Worm (Caenorhabditis elegans) whole organism, early embryonic: ENCODE results near the gene T02C1.2.

Source experiments
- B0310.2 ChIP-seq: sonication (generic microtip); optimal IDR thresholded peaks from 2 replicates; lab custom pipeline; 2016; ENCODE audit warnings: mild to moderate bottlenecking, missing genetic modification characterization, missing compliant biosample characterization
- F13C5.2 ChIP-seq: sonication (generic microtip); optimal IDR thresholded peaks from 2 replicates; lab custom pipeline; 2017; ENCODE audit warnings: mild to moderate bottlenecking, missing genetic modification characterization, inconsistent platforms, missing compliant biosample characterization
- aly-1 ChIP-seq: sonication (generic microtip); optimal IDR thresholded peaks from 2 replicates; lab custom pipeline; 2016; ENCODE audit warnings: missing genetic modification characterization, missing compliant biosample characterization
- ama-1 ChIP-seq: fragments of 150-350 bp; optimal IDR thresholded peaks from 2 replicates; lab custom pipeline; 2014
- ceh-13 ChIP-seq: fragments of 200-800 bp; sonication (Bioruptor generic); optimal IDR thresholded peaks from 2 replicates; lab custom pipeline; 2018; ENCODE audit warnings: mild to moderate bottlenecking, missing genetic modification characterization, missing compliant biosample characterization
- ceh-36 ChIP-seq: sonication (generic microtip); optimal IDR thresholded peaks from 2 replicates; lab custom pipeline; 2016; ENCODE audit warnings: missing genetic modification characterization, inconsistent platforms, missing compliant biosample characterization
- ets-7 ChIP-seq: sonication (generic microtip); optimal IDR thresholded peaks from 2 replicates; lab custom pipeline; 2016; ENCODE audit warnings: missing genotype, missing genetic modification characterization, missing compliant biosample characterization
- flt-1 ChIP-seq: fragments of 200-800 bp; sonication (Bioruptor generic); IDR thresholded peaks from 2 replicates; pipeline ENCODE4 v1.3.6; 2022; ENCODE audit warnings: missing genetic modification characterization, missing compliant biosample characterization
- hmbx-1 ChIP-seq: sonication (generic microtip); optimal IDR thresholded peaks from 2 replicates; lab custom pipeline; 2016; ENCODE audit warnings: mild to moderate bottlenecking, missing genetic modification characterization, missing compliant biosample characterization
- hmg-4 ChIP-seq: fragments of 200-800 bp; sonication (Bioruptor generic); optimal IDR thresholded peaks from 2 replicates; lab custom pipeline; 2018; ENCODE audit warnings: mild to moderate bottlenecking, missing genetic modification characterization, missing compliant biosample characterization
- hnd-1 ChIP-seq: sonication (generic microtip); optimal IDR thresholded peaks from 2 replicates; lab custom pipeline; 2016; ENCODE audit warnings: missing genetic modification characterization, missing compliant biosample characterization
- pes-1 ChIP-seq: fragments of 200-800 bp; sonication (Bioruptor generic); IDR thresholded peaks from 2 replicates; pipeline ENCODE4 v1.3.6; 2022; ENCODE audit warnings: missing genetic modification reagents, missing genetic modification characterization, missing compliant biosample characterization
- scrt-1 ChIP-seq: fragments of 200-800 bp; sonication (Bioruptor generic); IDR thresholded peaks from 2 replicates; pipeline ENCODE4 v1.3.6; 2022; ENCODE audit warnings: missing genetic modification characterization, missing compliant biosample characterization
- sea-1 ChIP-seq: fragments of 200-800 bp; sonication (Bioruptor generic); conservative IDR thresholded peaks from 2 replicates; pipeline ENCODE4 v1.3.6; 2022; ENCODE audit warnings: missing genetic modification characterization, missing compliant biosample characterization
- tbx-11 ChIP-seq: fragments of 200-800 bp; sonication (Bioruptor generic); IDR thresholded peaks from 2 replicates; pipeline ENCODE4 v1.3.6; 2022; ENCODE audit warnings: missing genetic modification characterization, missing compliant biosample characterization
- tbx-37 ChIP-seq: fragments of 200-800 bp; sonication (Bioruptor generic); conservative IDR thresholded peaks from 2 replicates; pipeline ENCODE4 v1.3.6; 2022; ENCODE audit warnings: missing genetic modification reagents, missing genetic modification characterization, missing compliant biosample characterization
- tra-4 ChIP-seq: sonication (generic microtip); optimal IDR thresholded peaks from 2 replicates; lab custom pipeline; 2017; ENCODE audit warnings: missing genetic modification characterization, missing compliant biosample characterization

The T02C1.2 gene

ce11 chrIII:9250729-9251128 lies at the start of gene T02C1.2:
T02C1.2 (plus strand) TSS chrIII:9251029.
- TF ChIP-seq flt-1 (no peak), aly-1 (tag; lab: Kevin White, UChicago) (no peak), hnd-1 (tag; lab: Kevin White, UChicago) (no peak), ama-1 (lab: Kevin White, UChicago) (no peak), hmg-4 (GFP tag; lab: Kevin White, UChicago) (no peak), scrt-1 (no peak), ets-7 (tag; lab: Kevin White, UChicago) (no peak), F13C5.2 (tag; lab: Kevin White, UChicago) (no peak)

- no peak for TF ChIP-seq tbx-11 (GFP tag; lab: Robert Waterston, UW)
- TF ChIP-seq tra-4 (tag; lab: Kevin White, UChicago) = no peak
- TF ChIP-seq ceh-36 (tag; lab: Kevin White, UChicago) = no peak
- TF ChIP-seq aly-1 (tag; lab: Kevin White, UChicago) = no peak
- TF ChIP-seq ets-7 (tag; lab: Kevin White, UChicago) = no peak
- TF ChIP-seq pes-1 (GFP tag; lab: Robert Waterston, UW) = no peak
- no peak for TF ChIP-seq hmg-4 (GFP tag; lab: Kevin White, UChicago)
- TF ChIP-seq scrt-1 = no peak
- TF ChIP-seq hnd-1 (tag; lab: Kevin White, UChicago) = no peak
- TF ChIP-seq flt-1 = no peak
- no peak for TF ChIP-seq ceh-13 (GFP tag; lab: Kevin White, UChicago)
- no peak for TF ChIP-seq tbx-37
- TF ChIP-seq hmbx-1 (tag; lab: Kevin White, UChicago) = no peak
- no peak for TF ChIP-seq ama-1 (lab: Kevin White, UChicago)
- no peak for TF ChIP-seq sea-1
Observed at ce11 chrIII:9201977-9202376, 48.9 kb upstream of the T02C1.2 start.

DNA sequence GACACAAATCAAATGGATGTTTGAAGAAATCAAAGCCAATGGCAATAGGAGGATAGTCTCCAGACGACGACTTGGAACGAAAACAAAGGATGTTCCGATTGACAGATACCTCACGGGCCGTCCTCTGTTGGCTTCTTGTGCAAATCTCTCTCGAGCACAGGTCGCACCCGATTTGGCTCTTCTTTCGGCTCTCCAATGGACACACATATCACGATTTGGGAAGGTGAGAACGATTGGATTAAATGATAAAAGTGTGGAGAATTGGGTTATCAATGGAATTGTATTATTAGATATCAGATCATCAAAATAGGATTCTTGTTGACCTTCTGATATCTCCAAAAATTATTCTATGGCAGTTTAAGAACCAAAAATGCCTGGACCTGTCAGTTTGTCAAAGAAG lies 44.6 kb upstream of the T02C1.2 start, which contains the start of gene ZC84.1:
Gene ZC84.1, minus strand, starts transcription at position 101 of the 400 bp plus-strand sequence.
- TF ChIP-seq sea-1 (no peak), tbx-11 (GFP tag; lab: Robert Waterston, UW) (no peak), tra-4 (tag; lab: Kevin White, UChicago) (no peak), pes-1 (GFP tag; lab: Robert Waterston, UW) (no peak), ama-1 (lab: Kevin White, UChicago) (no peak), F13C5.2 (tag; lab: Kevin White, UChicago) (no peak), hmbx-1 (tag; lab: Kevin White, UChicago) (no peak), aly-1 (tag; lab: Kevin White, UChicago) (no peak), tbx-37 (no peak), B0310.2 (tag; lab: Kevin White, UChicago) (no peak), hmg-4 (GFP tag; lab: Kevin White, UChicago) (no peak), ceh-13 (GFP tag; lab: Kevin White, UChicago) (no peak), flt-1 (no peak)

DNA sequence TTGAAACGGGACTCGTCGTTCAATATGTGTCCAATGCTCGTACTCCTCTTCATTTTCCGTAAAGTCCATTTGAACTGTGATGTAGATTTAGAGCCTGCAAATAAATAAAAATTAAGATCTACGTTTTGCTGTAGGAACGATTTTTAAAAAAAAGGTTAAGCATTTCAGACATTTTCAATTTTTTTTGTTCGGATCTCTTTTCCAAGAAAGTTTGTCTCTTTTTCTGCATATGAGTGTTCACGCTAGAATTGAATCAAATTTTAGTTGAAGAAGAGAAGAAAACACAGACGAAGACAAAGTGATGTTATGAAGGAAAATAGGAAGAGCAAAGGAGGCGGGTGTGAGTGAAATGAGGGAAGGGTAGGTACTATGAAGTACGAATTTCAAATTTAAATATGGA lies 35.5 kb upstream of the T02C1.2 start, which contains the start of gene npr-29:
Gene npr-29, minus strand, starts transcription at position 101 of the 400 bp plus-strand sequence.
- TF ChIP-seq ets-7 (tag; lab: Kevin White, UChicago) = no peak
- TF ChIP-seq hmg-4 (GFP tag; lab: Kevin White, UChicago) = no peak
- TF ChIP-seq hmbx-1 (tag; lab: Kevin White, UChicago) = no peak
- TF ChIP-seq sea-1 = no peak
- no peak for TF ChIP-seq F13C5.2 (tag; lab: Kevin White, UChicago)
- no peak for TF ChIP-seq tra-4 (tag; lab: Kevin White, UChicago)
- TF ChIP-seq hnd-1 (tag; lab: Kevin White, UChicago) = no peak
- TF ChIP-seq ama-1 (lab: Kevin White, UChicago) = no peak
- no peak for TF ChIP-seq tbx-37
- no peak for TF ChIP-seq aly-1 (tag; lab: Kevin White, UChicago)
- TF ChIP-seq tbx-11 (GFP tag; lab: Robert Waterston, UW) = no peak
- no peak for TF ChIP-seq flt-1
- TF ChIP-seq ceh-13 (GFP tag; lab: Kevin White, UChicago) = no peak
- TF ChIP-seq B0310.2 (tag; lab: Kevin White, UChicago) = no peak
- TF ChIP-seq ceh-36 (tag; lab: Kevin White, UChicago) = no peak
- TF ChIP-seq scrt-1 = no peak
- no peak for TF ChIP-seq pes-1 (GFP tag; lab: Robert Waterston, UW)

- TF ChIP-seq ama-1 (lab: Kevin White, UChicago) (no peak), ets-7 (tag; lab: Kevin White, UChicago) (no peak), hnd-1 (tag; lab: Kevin White, UChicago) (no peak), sea-1 (no peak), B0310.2 (tag; lab: Kevin White, UChicago) (no peak)
Observed at ce11 chrIII:9224986-9225385, 25.8 kb upstream of the T02C1.2 start.

- no peak for TF ChIP-seq ama-1 (lab: Kevin White, UChicago)
- TF ChIP-seq hmbx-1 (tag; lab: Kevin White, UChicago) = no peak
- TF ChIP-seq sea-1 = no peak
- no peak for TF ChIP-seq ceh-13 (GFP tag; lab: Kevin White, UChicago)
Observed at ce11 chrIII:9228190-9228589, 22.6 kb upstream of the T02C1.2 start.

DNA sequence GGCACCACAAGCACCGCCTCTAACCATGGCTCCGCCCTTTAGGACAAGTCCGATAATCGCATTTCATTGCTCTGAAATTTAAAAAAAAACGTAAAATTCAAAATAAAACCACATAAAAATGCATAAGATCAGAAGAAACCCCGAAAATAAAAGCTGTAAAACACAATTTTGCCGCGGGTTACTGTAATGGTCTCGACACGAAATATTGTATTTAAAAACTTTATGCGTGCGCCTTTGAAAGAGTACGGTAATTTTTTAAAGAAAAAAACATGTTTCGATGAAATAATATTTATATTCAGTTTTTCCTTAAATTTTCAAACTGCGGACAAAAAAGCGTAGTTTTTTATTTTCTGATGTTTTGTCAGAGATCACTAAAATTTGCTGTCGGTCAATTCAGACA lies 22.1 kb upstream of the T02C1.2 start, which contains the start of gene rnr-1:
Gene rnr-1, minus strand, starts transcription at position 77 of the 400 bp plus-strand sequence.
- TF ChIP-seq tbx-11 (GFP tag; lab: Robert Waterston, UW) (no peak), tbx-37 (no peak), ceh-13 (GFP tag; lab: Kevin White, UChicago) (no peak), hmg-4 (GFP tag; lab: Kevin White, UChicago) (no peak)

ce11 chrIII:9231173-9231572 lies 19.7 kb upstream of the T02C1.2 start, which contains the start of gene T23G5.3:
T23G5.3 (minus strand) TSS chrIII:9231273.
- TF ChIP-seq aly-1 (tag; lab: Kevin White, UChicago) (no peak), B0310.2 (tag; lab: Kevin White, UChicago) (no peak), tbx-11 (GFP tag; lab: Robert Waterston, UW) (no peak), tbx-37 (no peak), hmbx-1 (tag; lab: Kevin White, UChicago) (no peak), flt-1 (no peak), pes-1 (GFP tag; lab: Robert Waterston, UW) (no peak), ceh-13 (GFP tag; lab: Kevin White, UChicago) (no peak), F13C5.2 (tag; lab: Kevin White, UChicago) (no peak), ets-7 (tag; lab: Kevin White, UChicago) (no peak), hnd-1 (tag; lab: Kevin White, UChicago) (no peak), ama-1 (lab: Kevin White, UChicago) (no peak), ceh-36 (tag; lab: Kevin White, UChicago) (no peak), tra-4 (tag; lab: Kevin White, UChicago) (no peak)
